Fruit fly (Drosophila melanogaster) whole organism, embryonic: ENCODE results near the gene gb.

Source experiments
- Adf1 ChIP-seq: fragments of 200-800 bp; sonication (Bioruptor generic); IDR thresholded peaks from 2 replicates; pipeline ENCODE4 v1.3.6; 2022; ENCODE audit warnings: missing biosample characterization, missing genetic modification characterization
- Awh ChIP-seq: fragments of 200-800 bp; sonication (Bioruptor generic); IDR thresholded peaks from 2 replicates; pipeline ENCODE4, ENCODE4 v1.3.6; 2022; ENCODE audit warnings: missing biosample characterization, missing genetic modification characterization
- CG12219 ChIP-seq: fragments of 200-800 bp; sonication (Bioruptor generic); optimal IDR thresholded peaks from 3 replicates; lab custom pipeline; 2018; ENCODE audit warnings: missing biosample characterization, mild to moderate bottlenecking, missing genetic modification characterization
- CG13287 ChIP-seq: fragments of 200-800 bp; sonication (Bioruptor generic); IDR thresholded peaks from 2 replicates; pipeline ENCODE4 v1.3.6; 2022; ENCODE audit warnings: missing biosample characterization, missing genetic modification characterization; ENCODE audit not compliant: partially characterized antibody
- CG14860 ChIP-seq: fragments of 200-800 bp; sonication (Bioruptor generic); IDR thresholded peaks from 3 replicates; pipeline ENCODE4 v1.3.6; 2022; ENCODE audit warnings: missing biosample characterization, missing genetic modification characterization; ENCODE audit not compliant: partially characterized antibody
- CG15269 ChIP-seq: fragments of 200-800 bp; sonication (Bioruptor generic); optimal IDR thresholded peaks from 2 replicates; lab custom pipeline; 2018; ENCODE audit warnings: missing biosample characterization, mild to moderate bottlenecking, missing genetic modification characterization, moderate library complexity
- CG17361 ChIP-seq: fragments of 200-800 bp; sonication (Bioruptor generic); IDR thresholded peaks from 3 replicates; pipeline ENCODE4 v1.3.6; 2022; ENCODE audit warnings: missing biosample characterization, missing genetic modification characterization
- CG17802 ChIP-seq: fragments of 200-800 bp; sonication (Bioruptor generic); optimal IDR thresholded peaks from 2 replicates; lab custom pipeline; 2018; ENCODE audit warnings: missing biosample characterization, mild to moderate bottlenecking, missing genetic modification characterization, moderate library complexity
- CG17912 ChIP-seq: fragments of 200-800 bp; sonication (Bioruptor generic); optimal IDR thresholded peaks from 2 replicates; lab custom pipeline; 2018; ENCODE audit warnings: missing biosample characterization, mild to moderate bottlenecking, missing genetic modification characterization
- CG18599 ChIP-seq: fragments of 200-800 bp; sonication (Bioruptor generic); optimal IDR thresholded peaks from 3 replicates; lab custom pipeline; 2017; ENCODE audit warnings: missing biosample characterization, missing genetic modification characterization, mild to moderate bottlenecking, moderate library complexity, missing genetic modification reagents
- CG2678 ChIP-seq: fragments of 200-800 bp; sonication (Bioruptor generic); optimal IDR thresholded peaks from 3 replicates; lab custom pipeline; 2019; ENCODE audit warnings: missing biosample characterization, mild to moderate bottlenecking, missing genetic modification characterization, moderate library complexity
- CG34422 ChIP-seq: fragments of 200-800 bp; sonication (Bioruptor generic); IDR thresholded peaks from 3 replicates; pipeline ENCODE4 v1.3.6; 2022; ENCODE audit warnings: missing biosample characterization, missing genetic modification characterization
- CG6791 ChIP-seq: fragments of 200-800 bp; sonication (Bioruptor generic); IDR thresholded peaks from 3 replicates; pipeline ENCODE4 v1.3.6; 2022; ENCODE audit warnings: missing biosample characterization, missing genetic modification characterization; ENCODE audit not compliant: partially characterized antibody
- CG6813 ChIP-seq: fragments of 200-800 bp; sonication (Bioruptor generic); optimal IDR thresholded peaks from 2 replicates; lab custom pipeline; 2017; ENCODE audit warnings: missing biosample characterization, missing genetic modification characterization, mild to moderate bottlenecking, moderate library complexity, missing genetic modification reagents
- CG7786 ChIP-seq: fragments of 200-800 bp; sonication (Bioruptor generic); optimal IDR thresholded peaks from 2 replicates; lab custom pipeline; 2016; ENCODE audit warnings: missing biosample characterization, missing genetic modification characterization
- CG7839 ChIP-seq: fragments of 200-800 bp; sonication (Bioruptor generic); optimal IDR thresholded peaks from 3 replicates; lab custom pipeline; 2018; ENCODE audit warnings: missing biosample characterization, mild to moderate bottlenecking, missing genetic modification characterization, moderate library complexity
- CG7928 ChIP-seq: fragments of 200-800 bp; sonication (Bioruptor generic); optimal IDR thresholded peaks from 2 replicates; lab custom pipeline; 2017; ENCODE audit warnings: missing biosample characterization, mild to moderate bottlenecking, missing genetic modification characterization
- CG8290 ChIP-seq, 3 experiments: fragments of 200-800 bp; sonication (Bioruptor generic); optimal IDR thresholded peaks; 2 replicates each; lab custom pipeline; 2016 to 2019; ENCODE audit warnings: missing biosample characterization in 3 of 3, missing genetic modification characterization in 3 of 3, mild to moderate bottlenecking in 2 of 3, moderate library complexity in 1 of 3
- CG9932 ChIP-seq: fragments of 200-800 bp; sonication (Bioruptor generic); IDR thresholded peaks from 2 replicates; pipeline ENCODE4 v1.3.6; 2022; ENCODE audit warnings: missing biosample characterization, missing genetic modification characterization
- Hmr ChIP-seq: fragments of 200-800 bp; sonication (Bioruptor generic); optimal IDR thresholded peaks from 3 replicates; lab custom pipeline; 2017; ENCODE audit warnings: mild to moderate bottlenecking, missing biosample characterization, missing genetic modification reagents, missing genetic modification characterization
- Hr51 ChIP-seq, 2 experiments: fragments of 200-800 bp; sonication (Bioruptor generic); optimal IDR thresholded peaks; 2 replicates in 1 of 2; 3 replicates in 1 of 2; lab custom pipeline; 2016 to 2018; ENCODE audit warnings: missing biosample characterization in 2 of 2, missing genetic modification characterization in 2 of 2, mild to moderate bottlenecking in 1 of 2, moderate library complexity in 1 of 2
- Hsf ChIP-seq: fragments of 200-800 bp; sonication (Bioruptor generic); optimal IDR thresholded peaks from 3 replicates; lab custom pipeline; 2016; ENCODE audit warnings: missing biosample characterization, missing genetic modification characterization
- Jarid2 ChIP-seq: fragments of 200-800 bp; sonication (Bioruptor generic); optimal IDR thresholded peaks from 3 replicates; lab custom pipeline; 2017; ENCODE audit warnings: mild to moderate bottlenecking, missing biosample characterization, missing genetic modification reagents, missing genetic modification characterization
- Mad ChIP-seq: fragments of 200-800 bp; sonication (Bioruptor generic); optimal IDR thresholded peaks from 2 replicates; lab custom pipeline; 2016; ENCODE audit warnings: missing biosample characterization, missing genetic modification characterization
- Med ChIP-seq: fragments of 200-800 bp; sonication (Bioruptor generic); peaks from one replicate; lab custom pipeline; 2016; ENCODE audit warnings: missing biosample characterization, missing genetic modification characterization, mild to moderate bottlenecking, inconsistent platforms, moderate library complexity
- NfI ChIP-seq: fragments of 200-800 bp; sonication (Bioruptor generic); optimal IDR thresholded peaks from 3 replicates; lab custom pipeline; 2018; ENCODE audit warnings: missing biosample characterization, mild to moderate bottlenecking, missing genetic modification characterization, moderate library complexity
- Xbp1 ChIP-seq: fragments of 200-800 bp; sonication (Bioruptor generic); optimal IDR thresholded peaks from 3 replicates; lab custom pipeline; 2016; ENCODE audit warnings: missing biosample characterization, mild to moderate bottlenecking, missing genetic modification characterization
- ap ChIP-seq: fragments of 200-800 bp; sonication (Bioruptor generic); IDR thresholded peaks from 2 replicates; pipeline ENCODE4 v1.3.6; 2022; ENCODE audit warnings: missing biosample characterization, missing genetic modification characterization
- bsh ChIP-seq, 2 experiments: fragments of 200-800 bp; sonication (Bioruptor generic); optimal IDR thresholded peaks; 2 replicates each; lab custom pipeline; 2017 to 2018; ENCODE audit warnings: mild to moderate bottlenecking in 2 of 2, missing biosample characterization in 2 of 2, missing genetic modification characterization in 2 of 2, moderate library complexity in 1 of 2
- crol ChIP-seq: fragments of 200-800 bp; sonication (Bioruptor generic); IDR thresholded peaks from 2 replicates; pipeline ENCODE4 v1.3.6; 2022; ENCODE audit warnings: missing biosample characterization, missing genetic modification characterization
- crp ChIP-seq, 2 experiments: fragments of 200-800 bp; sonication (Bioruptor generic); optimal IDR thresholded peaks; 2 replicates in 1 of 2; 3 replicates in 1 of 2; lab custom pipeline; 2017; ENCODE audit warnings: missing biosample characterization in 2 of 2, missing genetic modification characterization in 2 of 2, mild to moderate bottlenecking in 1 of 2, moderate library complexity in 1 of 2
- dmrt99B ChIP-seq: fragments of 200-800 bp; sonication (Bioruptor generic); optimal IDR thresholded peaks from 2 replicates; lab custom pipeline; 2018; ENCODE audit warnings: missing biosample characterization, mild to moderate bottlenecking, missing genetic modification characterization, moderate library complexity
- dysf ChIP-seq: fragments of 200-800 bp; sonication (Bioruptor generic); IDR thresholded peaks from 3 replicates; pipeline ENCODE4 v1.3.6; 2022; ENCODE audit warnings: missing biosample characterization, missing genetic modification characterization
- fd96Cb ChIP-seq: fragments of 200-800 bp; sonication (Bioruptor generic); optimal IDR thresholded peaks from 2 replicates; lab custom pipeline; 2018; ENCODE audit warnings: missing biosample characterization, mild to moderate bottlenecking, missing genetic modification characterization, moderate library complexity
- gem ChIP-seq: fragments of 200-800 bp; sonication (Bioruptor generic); optimal IDR thresholded peaks from 2 replicates; lab custom pipeline; 2019; ENCODE audit warnings: missing biosample characterization, mild to moderate bottlenecking, missing genetic modification characterization, moderate library complexity
- grau ChIP-seq: fragments of 200-800 bp; optimal IDR thresholded peaks from 3 replicates; lab custom pipeline; 2019; ENCODE audit warnings: missing biosample characterization, mild to moderate bottlenecking, missing genetic modification characterization, moderate library complexity
- kni ChIP-seq: fragments of 200-800 bp; sonication (Bioruptor generic); optimal IDR thresholded peaks from 3 replicates; lab custom pipeline; 2017; ENCODE audit warnings: mild to moderate bottlenecking, missing biosample characterization, missing genetic modification reagents, missing genetic modification characterization
- nmo ChIP-seq: fragments of 200-800 bp; sonication (Bioruptor generic); optimal IDR thresholded peaks from 2 replicates; lab custom pipeline; 2018; ENCODE audit warnings: missing biosample characterization, mild to moderate bottlenecking, missing genetic modification characterization, moderate library complexity
- pan ChIP-seq, 4 experiments: fragments of >200 bp in 3 of 4; fragments of 200-800 bp in 1 of 4; sonication (Bioruptor generic) in 1 of 4; optimal IDR thresholded peaks in 3 of 4; IDR thresholded peaks in 1 of 4; 2 replicates each; pipeline versions ENCODE4 v1.3.6 to Lab custom; 2017 to 2022; ENCODE audit warnings: missing biosample characterization in 2 of 4, missing genetic modification characterization in 2 of 4, mixed read lengths in 1 of 4
- pho ChIP-seq: fragments of 200-800 bp; sonication (Bioruptor generic); optimal IDR thresholded peaks from 2 replicates; lab custom pipeline; 2016; ENCODE audit warnings: missing biosample characterization, missing genetic modification characterization
- slbo ChIP-seq: fragments of 200-800 bp; sonication (Bioruptor generic); IDR thresholded peaks from 2 replicates; pipeline ENCODE4 v1.3.6; 2022; ENCODE audit warnings: missing biosample characterization, missing genetic modification characterization
- stc ChIP-seq: fragments of 200-800 bp; sonication (Bioruptor generic); IDR thresholded peaks from 2 replicates; pipeline ENCODE4 v1.3.6; 2022; ENCODE audit warnings: missing biosample characterization, missing genetic modification characterization
- tx ChIP-seq: fragments of 200-800 bp; sonication (Bioruptor generic); optimal IDR thresholded peaks from 2 replicates; lab custom pipeline; 2016; ENCODE audit warnings: missing biosample characterization, missing genetic modification characterization
- unc-4 ChIP-seq: fragments of 200-800 bp; sonication (Bioruptor generic); IDR thresholded peaks from 2 replicates; pipeline ENCODE4 v1.3.6; 2022; ENCODE audit warnings: missing biosample characterization, missing genetic modification characterization; ENCODE audit not compliant: partially characterized antibody

gb gene

dm6 chr3R:27069810-27070625 is 42.1 kb downstream of the gb start, which contains the start of gene spz (continued):
- TF ChIP-seq CG6813 (GFP tag; lab: Kevin White, UChicago), result no peak
- TF ChIP-seq nmo, result peak; percentile 7
- TF ChIP-seq stc (GFP tag; lab: Robert Waterston, UW), result peak; percentile 14; the same call in 1 of the 2 replicates
- peak; percentile 4 for TF ChIP-seq NfI (GFP tag; lab: Kevin White, UChicago)
- TF ChIP-seq tx (GFP tag; lab: Kevin White, UChicago), result no peak
- peak; percentile 64 for TF ChIP-seq dmrt99B (tag; lab: Kevin White, UChicago)
- TF ChIP-seq Hsf, result peak; percentile 24
- no peak for TF ChIP-seq CG7786 (GFP tag; lab: Kevin White, UChicago)
- TF ChIP-seq crol (GFP tag; lab: Robert Waterston, UW), result peak; percentile 95
- peak; percentile 3 for TF ChIP-seq CG18599 (GFP tag; lab: Kevin White, UChicago)
- TF ChIP-seq gem (tag; lab: Kevin White, UChicago), result peak; percentile 61
- no peak for TF ChIP-seq pan (optimal IDR thresholded peaks at IDR 0.05; lab: Kevin White, UChicago)
- TF ChIP-seq pan (GFP tag; optimal IDR thresholded peaks at IDR 0.05 in 1 of 2, IDR thresholded peaks at IDR 0.05 in 1 of 2), result peak in 1 of 2 experiments; percentile 29
- 0 out of 3 replicates have a peak, but pooled peaks have one; percentile 26 for TF ChIP-seq CG6791 (GFP tag; lab: Robert Waterston, UW)
- TF ChIP-seq unc-4, result 0 out of 2 replicates have a peak, but pooled peaks have one; percentile 26
- TF ChIP-seq slbo (GFP tag; lab: Robert Waterston, UW), result 0 out of 2 replicates have a peak, but pooled peaks have one; percentile 4
- TF ChIP-seq Hmr (GFP tag; lab: Kevin White, UChicago), result peak; percentile 43
- 0 out of 3 replicates have a peak, but pooled peaks have one; percentile 48 for TF ChIP-seq CG34422 (GFP tag; lab: Robert Waterston, UW)
- TF ChIP-seq pho (GFP tag; lab: Kevin White, UChicago), result peak; percentile 12
- TF ChIP-seq CG7928 (GFP tag; lab: Kevin White, UChicago), result no peak
- TF ChIP-seq Adf1 (GFP tag; lab: Robert Waterston, UW), result peak; percentile 54
- TF ChIP-seq CG12219 (GFP tag; lab: Kevin White, UChicago), result no peak
- TF ChIP-seq CG17802 (tag; lab: Kevin White, UChicago), result no peak
- 0 out of 2 replicates have a peak, but pooled peaks have one; percentile 35 for TF ChIP-seq CG9932 (GFP tag; lab: Robert Waterston, UW)
- TF ChIP-seq Jarid2 (GFP tag; lab: Kevin White, UChicago), result peak; percentile 78
- peak; percentile 37 for TF ChIP-seq CG7839 (tag; lab: Kevin White, UChicago)
- no peak for TF ChIP-seq CG17912 (GFP tag; lab: Kevin White, UChicago)
- peak; percentile 24 for TF ChIP-seq CG2678 (tag; lab: Kevin White, UChicago)
- TF ChIP-seq Hr51 (GFP tag; optimal IDR thresholded peaks at IDR 0.05; lab: Kevin White, UChicago), result peak in 1 of 2 experiments; percentile 44
- TF ChIP-seq crp (GFP tag; optimal IDR thresholded peaks at IDR 0.05; lab: Kevin White, UChicago), result peak in 1 of 2 experiments; percentile 40
- no peak for TF ChIP-seq dysf (GFP tag; lab: Robert Waterston, UW)
- peak; percentile 75 for TF ChIP-seq Med
- TF ChIP-seq Xbp1, result peak; percentile 32
- TF ChIP-seq kni, result peak; percentile 9
- TF ChIP-seq Awh (GFP tag; lab: Robert Waterston, UW), result peak; percentile 72
- TF ChIP-seq Mad, result no peak
- no peak for TF ChIP-seq CG17361
- peak; percentile 46; the same call in 1 of the 2 replicates for TF ChIP-seq CG13287 (GFP tag; lab: Robert Waterston, UW)
- no peak for TF ChIP-seq CG8290 (GFP tag; optimal IDR thresholded peaks at IDR 0.05; lab: Kevin White, UChicago)
- TF ChIP-seq CG8290 (tag; optimal IDR thresholded peaks at IDR 0.05; lab: Kevin White, UChicago), result peak in 1 of 2 experiments; percentile 41
- peak; percentile 18 for TF ChIP-seq grau (tag; lab: Kevin White, UChicago)
- no peak for TF ChIP-seq ap (GFP tag; lab: Robert Waterston, UW)
- TF ChIP-seq CG15269 (tag; lab: Kevin White, UChicago), result peak; percentile 44
- TF ChIP-seq fd96Cb (tag; lab: Kevin White, UChicago), result peak; percentile 6
- TF ChIP-seq CG14860 (GFP tag; lab: Robert Waterston, UW), result 0 out of 3 replicates have a peak, but pooled peaks have one; percentile 41
- TF ChIP-seq bsh (GFP tag; optimal IDR thresholded peaks at IDR 0.05; lab: Kevin White, UChicago), result no peak
